3 worm cellular contexts compared by ENCODE assay signal in genomic region chrII:14851483-14851882, ce11.
A peak's percentile ranks its signal among the peaks of the same experiment; 100 is the strongest.
TF ChIP-seq lines count a peak whose summit lies in the region.

Gene R05H10.1, plus strand, starts transcription at chrII:14851816.

TF ChIP-seq in whole organism, L1 larva, 84 proteins besides CTCF, POLR2A, EP300 and RAD21:
- TF ChIP-seq lin-15B (tag; optimal IDR thresholded peaks at IDR 0.05; lab: Kevin White, UChicago), result no peak
- no peak for TF ChIP-seq nhr-28 (tag; optimal IDR thresholded peaks at IDR 0.05; lab: Kevin White, UChicago)
- TF ChIP-seq hpl-2 (GFP tag; optimal IDR thresholded peaks at IDR 0.05; lab: Kevin White, UChicago), result no peak
- TF ChIP-seq nhr-47 (tag; optimal IDR thresholded peaks at IDR 0.05; lab: Kevin White, UChicago), result no peak
- no peak for TF ChIP-seq unc-30 (tag; optimal IDR thresholded peaks at IDR 0.05; lab: Kevin White, UChicago)
- no peak for TF ChIP-seq sup-37 (GFP tag; optimal IDR thresholded peaks at IDR 0.05; lab: Kevin White, UChicago)
- TF ChIP-seq nhr-11 (tag; optimal IDR thresholded peaks at IDR 0.05; lab: Kevin White, UChicago), result no peak
- TF ChIP-seq F16B12.6 (tag; optimal IDR thresholded peaks at IDR 0.05; lab: Kevin White, UChicago), result no peak
- TF ChIP-seq xbp-1 (tag; optimal IDR thresholded peaks at IDR 0.05; lab: Kevin White, UChicago), result no peak
- TF ChIP-seq blmp-1 (tag; optimal IDR thresholded peaks at IDR 0.05; lab: Kevin White, UChicago), result no peak
- TF ChIP-seq snu-23 (GFP tag; optimal IDR thresholded peaks at IDR 0.05; lab: Kevin White, UChicago), result no peak
- TF ChIP-seq fkh-4 (tag; optimal IDR thresholded peaks at IDR 0.05; lab: Kevin White, UChicago; ENCODE audit: borderline replicate concordance), result no peak
- peak in 2 of 6 experiments; percentile 2 to 33 for TF ChIP-seq elt-3 (tag; optimal IDR thresholded peaks at IDR 0.05; lab: Kevin White, UChicago)
- no peak for TF ChIP-seq aly-2 (tag; optimal IDR thresholded peaks at IDR 0.05; lab: Kevin White, UChicago)
- TF ChIP-seq sptf-1 (tag; optimal IDR thresholded peaks at IDR 0.05; lab: Kevin White, UChicago), result no peak
- TF ChIP-seq nhr-20 (tag; optimal IDR thresholded peaks at IDR 0.05; lab: Kevin White, UChicago), result peak; percentile 79
- TF ChIP-seq isw-1 (GFP tag; IDR thresholded peaks at IDR 0.05; lab: Robert Waterston, UW), result no peak

TF ChIP-seq in whole organism, L2 larva, 48 proteins besides CTCF, POLR2A, EP300 and RAD21:
- peak; percentile 33 for TF ChIP-seq nhr-25 (tag; optimal IDR thresholded peaks at IDR 0.05; lab: Kevin White, UChicago)
- no peak for TF ChIP-seq elt-3 (tag; optimal IDR thresholded peaks at IDR 0.05; lab: Kevin White, UChicago)
- no peak for TF ChIP-seq Y55F3AM.14 (GFP tag; optimal IDR thresholded peaks at IDR 0.05; lab: Kevin White, UChicago)
- TF ChIP-seq lsy-2 (tag; optimal IDR thresholded peaks at IDR 0.05; lab: Kevin White, UChicago), result no peak
- TF ChIP-seq snpc-4 (tag; optimal IDR thresholded peaks at IDR 0.05; lab: Kevin White, UChicago), result no peak
- TF ChIP-seq nhr-129 (tag; optimal IDR thresholded peaks at IDR 0.05; lab: Kevin White, UChicago), result no peak
- TF ChIP-seq unc-55 (GFP tag; optimal IDR thresholded peaks at IDR 0.05; lab: Kevin White, UChicago), result no peak
- TF ChIP-seq fos-1 (tag; optimal IDR thresholded peaks at IDR 0.05; lab: Kevin White, UChicago), result peak; percentile 28

TF ChIP-seq in whole organism, L4 larva, 104 proteins besides CTCF, POLR2A, EP300 and RAD21:
- TF ChIP-seq mdl-1 (tag; optimal IDR thresholded peaks at IDR 0.05; lab: Kevin White, UChicago) (peak in 1 of 2 experiments; percentile 0), ceh-20 (GFP tag; IDR thresholded peaks at IDR 0.05; lab: Robert Waterston, UW) (no peak), nhr-28 (tag; optimal IDR thresholded peaks at IDR 0.05; lab: Kevin White, UChicago) (peak; percentile 91)

Comparison
In these comparisons a context has a peak if more than half of its experiments do, and no peak if none do; other contexts are left out.
1. Of the 29 proteins assayed by ChIP-seq in both whole organism, L4 larva and whole organism, L1 larva: peak only in whole organism, L4 larva: nhr-28; only in whole organism, L1 larva: none; in both: none; in neither: 27; mixed calls (peak in some experiments, not most) for 1.